Fruit fly (Drosophila melanogaster): ENCODE results near the gene CG13050.

CG13050 gene

DNA sequence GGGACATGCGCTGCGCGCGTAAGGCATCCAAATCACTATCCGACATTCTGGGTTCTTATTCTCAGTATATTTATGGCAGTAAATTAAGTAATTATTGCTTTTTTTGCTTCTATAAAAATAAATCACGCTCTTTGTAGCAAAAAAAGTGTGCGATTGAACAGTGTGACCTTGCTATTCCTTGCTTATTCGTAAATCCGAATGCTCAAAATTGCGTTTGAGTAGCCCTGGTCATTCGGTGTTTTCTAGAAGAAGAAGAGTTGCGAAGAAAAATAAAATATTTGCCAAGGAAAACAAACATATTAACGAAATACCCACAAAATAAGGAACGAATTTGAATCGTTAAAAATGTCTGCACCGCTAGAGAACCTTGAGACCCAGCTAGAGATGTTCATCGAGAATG lies 47.2 kb downstream of the CG13050 start, which contains the start of the genes PDCD-5 and MED10 (continued):
- TF ChIP-seq CG10209 (GFP tag; optimal IDR thresholded peaks at IDR 0.05) (no peak), E2f1 (GFP tag; IDR thresholded peaks at IDR 0.05) (no peak), dmrt11E (tag; optimal IDR thresholded peaks at IDR 0.05) (peak; percentile 24), yki (optimal IDR thresholded peaks at IDR 0.05) (no peak), CG3847 (GFP tag; IDR thresholded peaks at IDR 0.05) (peak; percentile 35; the same call in 1 of the 2 replicates), Rfx (GFP tag; IDR thresholded peaks at IDR 0.05) (no peak), odd (GFP tag; optimal IDR thresholded peaks at IDR 0.05) (no peak), Atf6 (GFP tag; IDR thresholded peaks at IDR 0.05) (no peak), Med (GFP tag) (peak; percentile 89), CG8924 (tag; optimal IDR thresholded peaks at IDR 0.05) (no peak), tio (GFP tag; optimal IDR thresholded peaks at IDR 0.05) (no peak), CG30403 (GFP tag; optimal IDR thresholded peaks at IDR 0.05) (peak; percentile 4), CG11695 (GFP tag; IDR thresholded peaks at IDR 0.05) (no peak), CG31388 (GFP tag; optimal IDR thresholded peaks at IDR 0.05) (no peak), tgo (GFP tag; IDR thresholded peaks at IDR 0.05) (no peak), ac (GFP tag; optimal IDR thresholded peaks at IDR 0.05) (no peak), dan (GFP tag; IDR thresholded peaks at IDR 0.05) (no peak), Scr (GFP tag; IDR thresholded peaks at IDR 0.05; ENCODE audit: partially characterized antibody) (peak; percentile 46), gcm (GFP tag; optimal IDR thresholded peaks at IDR 0.05) (no peak), CG32772 (GFP tag; IDR thresholded peaks at IDR 0.05) (no peak), so (GFP tag; IDR thresholded peaks at IDR 0.05) (no peak), kni (GFP tag; optimal IDR thresholded peaks at IDR 0.05) (no peak), CG13296 (GFP tag; optimal IDR thresholded peaks at IDR 0.05) (no peak), zf30C (GFP tag; optimal IDR thresholded peaks at IDR 0.05) (no peak), Sin3A (optimal IDR thresholded peaks at IDR 0.05) (peak; percentile 72), her (GFP tag; optimal IDR thresholded peaks at IDR 0.05) (peak; percentile 100), CG6854 (GFP tag; optimal IDR thresholded peaks at IDR 0.05) (no peak), CG12391 (tag; optimal IDR thresholded peaks at IDR 0.05) (no peak), nau (GFP tag; optimal IDR thresholded peaks at IDR 0.05) (no peak), fu2 (GFP tag; optimal IDR thresholded peaks at IDR 0.05) (no peak), Ssrp (tag; optimal IDR thresholded peaks at IDR 0.05) (no peak), CG13424 (tag; optimal IDR thresholded peaks at IDR 0.05) (peak; percentile 12), CG15696 (tag; optimal IDR thresholded peaks at IDR 0.05) (no peak), Opbp (GFP tag; IDR thresholded peaks at IDR 0.05; ENCODE audit: partially characterized antibody) (peak; percentile 50; the same call in 1 of the 3 replicates), CG2875 (GFP tag; optimal IDR thresholded peaks at IDR 0.05) (no peak), lilli (GFP tag; optimal IDR thresholded peaks at IDR 0.05) (no peak), gt (GFP tag; IDR thresholded peaks at IDR 0.05) (no peak), salm (tag; optimal IDR thresholded peaks at IDR 0.05) (no peak), stc (GFP tag; IDR thresholded peaks at IDR 0.05) (no peak), Dfd (GFP tag; optimal IDR thresholded peaks at IDR 0.05) (no peak), Vsx1 (GFP tag; optimal IDR thresholded peaks at IDR 0.05) (no peak), Side (GFP tag; optimal IDR thresholded peaks at IDR 0.05) (no peak), fru (optimal IDR thresholded peaks at IDR 0.05) (no peak), CG10979 (tag; optimal IDR thresholded peaks at IDR 0.05) (peak; percentile 3), CG9797 (GFP tag; optimal IDR thresholded peaks at IDR 0.05) (peak; percentile 77), MBD-R2 (GFP tag; IDR thresholded peaks at IDR 0.05) (peak; percentile 96), tap (tag; optimal IDR thresholded peaks at IDR 0.05) (no peak), CG6654 (GFP tag; optimal IDR thresholded peaks at IDR 0.05) (no peak), CG3281 (GFP tag; optimal IDR thresholded peaks at IDR 0.05) (peak; percentile 72), p53 (GFP tag; optimal IDR thresholded peaks at IDR 0.05) (no peak), shn (GFP tag; optimal IDR thresholded peaks at IDR 0.05) (no peak), CG4404 (GFP tag; IDR thresholded peaks at IDR 0.05) (no peak), dpn (GFP tag; optimal IDR thresholded peaks at IDR 0.05) (peak; percentile 9 to 14)

Measured in whole organism, embryonic.